Fruit fly (Drosophila melanogaster) whole organism: ENCODE results near the gene Vha100-1.

Experiments
- CG8478 ChIP-seq: fragments of >200 bp; optimal IDR thresholded peaks from 2 replicates; lab custom pipeline; 2018; ENCODE audit warnings: inconsistent platforms
- EcR ChIP-seq, 2 experiments: fragments of >200 bp; optimal IDR thresholded peaks; 2 replicates each; lab custom pipeline; 2017; ENCODE audit warnings: missing biosample characterization in 2 of 2, missing genetic modification characterization in 2 of 2, missing genetic modification reagents in 2 of 2
- psq ChIP-seq: fragments of >200 bp; optimal IDR thresholded peaks from 2 replicates; lab custom pipeline; 2017
- usp ChIP-seq: fragments of >200 bp; optimal IDR thresholded peaks from 2 replicates; lab custom pipeline; 2017; ENCODE audit warnings: missing biosample characterization, missing genetic modification characterization, mixed read lengths

DNA sequence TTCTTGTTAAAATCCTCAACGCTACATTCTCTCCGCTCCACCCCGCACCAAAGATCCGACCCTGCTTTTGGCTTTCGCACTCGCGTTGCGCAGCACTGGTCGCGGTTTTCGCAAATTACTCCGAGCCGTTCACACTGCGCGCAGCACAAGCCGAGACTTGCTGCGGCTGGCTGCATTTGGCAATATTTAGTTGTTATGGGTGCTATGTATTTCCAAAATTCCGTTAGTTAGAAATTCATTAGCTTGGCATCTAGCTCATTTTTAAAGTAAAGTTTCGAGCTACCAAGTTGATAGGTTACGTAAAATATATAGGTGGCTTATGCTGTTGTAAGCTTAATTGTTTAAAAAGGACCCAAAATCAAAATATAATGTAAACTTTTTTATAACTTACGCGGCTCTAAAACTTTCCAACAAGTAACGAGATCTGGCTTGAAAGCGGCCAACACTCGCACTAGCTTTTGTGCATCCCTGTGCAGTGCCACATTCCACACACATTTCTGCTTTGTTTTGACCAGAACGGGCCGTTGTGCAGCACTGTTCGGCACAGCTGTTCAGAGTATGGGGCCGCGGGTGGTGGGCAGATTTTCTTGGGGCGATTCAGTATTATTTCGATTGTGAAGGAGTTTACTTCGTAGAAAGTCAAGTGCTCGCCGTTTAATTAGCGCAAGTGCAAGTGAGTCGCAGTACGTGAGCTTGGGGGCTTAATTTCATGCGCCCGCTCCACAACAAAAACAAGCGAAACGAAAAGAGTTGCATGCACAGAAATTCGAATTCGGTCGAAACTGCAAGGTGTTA lies 8.0 kb upstream of the Vha100-1 start, which contains the start of the genes yem and Ctl2:
- TF ChIP-seq psq (lab: Kevin White, UChicago), result no peak
- no peak for TF ChIP-seq CG8478 (lab: Kevin White, UChicago)
- no peak for TF ChIP-seq usp (GFP tag; lab: Kevin White, UChicago)
- TF ChIP-seq EcR (GFP tag; optimal IDR thresholded peaks at IDR 0.05; lab: Kevin White, UChicago), result no peak
